Worm (Caenorhabditis elegans) whole organism, midembryonic: ENCODE results near the gene aqp-7.

Source experiments
- flt-1 ChIP-seq: fragments of 200-800 bp; sonication (Bioruptor generic); IDR thresholded peaks from 2 replicates; pipeline ENCODE4 v1.3.6; 2022; ENCODE audit warnings: missing genetic modification characterization, missing compliant biosample characterization
- med-1 ChIP-seq: sonication (generic microtip); optimal IDR thresholded peaks from 2 replicates; lab custom pipeline; 2017; ENCODE audit warnings: missing genetic modification characterization, mild to moderate bottlenecking, missing compliant biosample characterization, antibody characterized with exemption, missing genetic modification reagents; ENCODE audit not compliant: insufficient read depth
- ztf-23 ChIP-seq: fragments of 200-800 bp; sonication (Bioruptor generic); IDR thresholded peaks from 2 replicates; pipeline ENCODE4 v1.3.6; 2022; ENCODE audit warnings: missing genetic modification reagents, missing genetic modification characterization, missing compliant biosample characterization

DNA sequence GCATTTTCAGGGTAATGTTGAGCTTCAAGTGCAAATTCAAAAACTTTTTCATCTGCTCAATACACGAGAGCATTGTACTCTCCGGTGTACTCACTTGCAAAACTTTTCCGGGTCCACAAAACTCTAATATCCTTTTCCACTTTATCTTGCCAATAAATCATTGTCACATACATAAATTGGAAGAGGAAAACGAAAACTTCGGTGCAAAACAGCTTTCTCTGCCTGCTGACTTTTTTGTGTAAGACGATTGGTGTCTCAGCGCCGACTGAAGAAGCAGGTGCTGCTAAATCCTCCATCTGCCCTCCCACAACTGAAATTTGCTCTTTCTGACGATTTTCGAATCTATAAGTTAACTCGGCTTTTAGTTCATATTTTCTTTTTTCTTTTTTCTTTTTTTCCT is 49.4 kb upstream of the aqp-7 start:
- TF ChIP-seq ztf-23 (GFP tag; lab: Robert Waterston, UW): no peak
- TF ChIP-seq med-1: no peak
- no peak for TF ChIP-seq flt-1
